Fruit fly (Drosophila melanogaster) whole organism, wandering third instar larva: ENCODE results near the gene Ssdp.

Experiments
- Abd-B ChIP-seq: fragments of >200 bp; optimal IDR thresholded peaks from 2 replicates; lab custom pipeline; 2017; ENCODE audit warnings: missing biosample characterization, missing genetic modification characterization
- CG32264 ChIP-seq: fragments of 200-800 bp; sonication (Bioruptor generic); optimal IDR thresholded peaks from 2 replicates; lab custom pipeline; 2016; ENCODE audit warnings: missing biosample characterization, missing genetic modification characterization
- CrebA ChIP-seq: fragments of 200-800 bp; sonication (Bioruptor generic); optimal IDR thresholded peaks from 2 replicates; lab custom pipeline; 2016; ENCODE audit warnings: missing biosample characterization, mild to moderate bottlenecking, missing genetic modification characterization, borderline replicate concordance
- Dfd ChIP-seq: fragments of >200 bp; optimal IDR thresholded peaks from 2 replicates; lab custom pipeline; 2017; ENCODE audit warnings: missing biosample characterization, missing genetic modification characterization
- Dif ChIP-seq: fragments of 200-275, 200-300 bp; sonication (Bioruptor generic); optimal IDR thresholded peaks from 2 replicates; lab custom pipeline; 2018; ENCODE audit warnings: missing biosample characterization, missing genetic modification characterization; ENCODE audit not compliant: partially characterized antibody
- GATAd ChIP-seq: sonication (Bioruptor generic); optimal IDR thresholded peaks from 2 replicates; lab custom pipeline; 2016; ENCODE audit warnings: missing biosample characterization, missing genetic modification characterization
- HLH106 ChIP-seq: fragments of 200-800 bp; optimal IDR thresholded peaks from 3 replicates; lab custom pipeline; 2019; ENCODE audit warnings: missing biosample characterization, mild to moderate bottlenecking, missing genetic modification characterization, moderate library complexity
- Hnf4 ChIP-seq: fragments of 200-800 bp; sonication (Bioruptor generic); optimal IDR thresholded peaks from 2 replicates; lab custom pipeline; 2016; ENCODE audit warnings: missing biosample characterization, mild to moderate bottlenecking, missing genetic modification characterization
- Hr78 ChIP-seq: fragments of >200 bp; optimal IDR thresholded peaks from 2 replicates; lab custom pipeline; 2017; ENCODE audit warnings: missing biosample characterization, missing genetic modification characterization
- Hr83 ChIP-seq: fragments of 200-300 bp; sonication (Bioruptor generic); optimal IDR thresholded peaks from 2 replicates; lab custom pipeline; 2016; ENCODE audit warnings: missing biosample characterization, mild to moderate bottlenecking, missing genetic modification characterization, moderate library complexity; ENCODE audit not compliant: poor library complexity, severe bottlenecking
- Jra ChIP-seq: sonication (Bioruptor generic); optimal IDR thresholded peaks from 2 replicates; lab custom pipeline; 2016; ENCODE audit warnings: missing biosample characterization, missing genetic modification characterization
- Mio ChIP-seq: sonication (Bioruptor generic); optimal IDR thresholded peaks from 2 replicates; lab custom pipeline; 2016; ENCODE audit warnings: missing biosample characterization, missing genetic modification characterization
- Myc ChIP-seq: fragments of >200 bp; optimal IDR thresholded peaks from 2 replicates; lab custom pipeline; 2017
- N ChIP-seq: fragments of >200 bp; optimal IDR thresholded peaks from 2 replicates; lab custom pipeline; 2018; ENCODE audit warnings: missing biosample characterization, missing external identifiers, missing genetic modification characterization
- OdsH ChIP-seq: fragments of 200-800 bp; sonication (Bioruptor generic); optimal IDR thresholded peaks from 2 replicates; lab custom pipeline; 2016; ENCODE audit warnings: missing biosample characterization, mild to moderate bottlenecking, missing genetic modification characterization
- Rel ChIP-seq, 2 experiments: fragments of 200-800 bp; sonication (Bioruptor generic) in 1 of 2; optimal IDR thresholded peaks; 2 replicates in 1 of 2; 3 replicates in 1 of 2; lab custom pipeline; 2016 to 2019; ENCODE audit warnings: mild to moderate bottlenecking in 2 of 2, missing biosample characterization in 2 of 2, missing genetic modification characterization in 2 of 2, moderate library complexity in 1 of 2
- Sp1 ChIP-seq: fragments of 200-800 bp; sonication (Bioruptor generic); optimal IDR thresholded peaks from 3 replicates; lab custom pipeline; 2019; ENCODE audit warnings: missing biosample characterization, mild to moderate bottlenecking, missing genetic modification characterization, moderate library complexity
- Vsx2 ChIP-seq: fragments of 200-300, 225-300 bp; sonication (Bioruptor generic); optimal IDR thresholded peaks from 2 replicates; lab custom pipeline; 2018; ENCODE audit warnings: missing biosample characterization, missing genetic modification characterization; ENCODE audit not compliant: partially characterized antibody
- br ChIP-seq: fragments of 200-800 bp; sonication (Bioruptor generic); optimal IDR thresholded peaks from 2 replicates; lab custom pipeline; 2016; ENCODE audit warnings: missing biosample characterization, missing genetic modification characterization
- brk ChIP-seq: fragments of 200-800 bp; sonication (Bioruptor generic); optimal IDR thresholded peaks from 2 replicates; lab custom pipeline; 2016; ENCODE audit warnings: missing biosample characterization, mild to moderate bottlenecking, missing genetic modification characterization
- dl ChIP-seq, 2 experiments: fragments of 175-275, 200-275 bp in 1 of 2; fragments of 200-275 bp in 1 of 2; sonication (Bioruptor generic); optimal IDR thresholded peaks; lab custom pipeline; 2018; ENCODE audit warnings: mild to moderate bottlenecking in 2 of 2, missing biosample characterization in 2 of 2, missing genetic modification characterization in 2 of 2, moderate library complexity in 2 of 2; ENCODE audit not compliant: partially characterized antibody in 2 of 2, insufficient read depth in 1 of 2
- dmrt93B ChIP-seq: fragments of 200-800 bp; sonication (Bioruptor generic); optimal IDR thresholded peaks from 2 replicates; lab custom pipeline; 2018; ENCODE audit warnings: missing biosample characterization, mild to moderate bottlenecking, missing genetic modification characterization
- dsf ChIP-seq: sonication (Bioruptor generic); optimal IDR thresholded peaks from 2 replicates; lab custom pipeline; 2016; ENCODE audit warnings: missing biosample characterization, missing genetic modification characterization, borderline replicate concordance
- ey ChIP-seq: fragments of 200-800 bp; sonication (Bioruptor generic); optimal IDR thresholded peaks from 2 replicates; lab custom pipeline; 2016; ENCODE audit warnings: missing biosample characterization, missing genetic modification characterization
- foxo ChIP-seq, 2 experiments: fragments of 200-800 bp; sonication (Bioruptor generic); optimal IDR thresholded peaks; 2 replicates in 1 of 2; 3 replicates in 1 of 2; lab custom pipeline; 2016 to 2017; ENCODE audit warnings: missing biosample characterization in 2 of 2, missing genetic modification characterization in 2 of 2
- fru ChIP-seq: fragments of 200-800 bp; sonication (Bioruptor generic); optimal IDR thresholded peaks from 3 replicates; lab custom pipeline; 2016; ENCODE audit warnings: missing biosample characterization, mild to moderate bottlenecking, missing genetic modification characterization
- h ChIP-seq: fragments of 200-800 bp; sonication (Bioruptor generic); optimal IDR thresholded peaks from 3 replicates; lab custom pipeline; 2016; ENCODE audit warnings: missing biosample characterization, mild to moderate bottlenecking, missing genetic modification characterization
- jim ChIP-seq: fragments of 175-275, 200-325 bp; sonication (Bioruptor generic); optimal IDR thresholded peaks from 2 replicates; lab custom pipeline; 2016; ENCODE audit warnings: missing biosample characterization, mild to moderate bottlenecking, missing genetic modification characterization
- lola ChIP-seq: fragments of >200 bp; optimal IDR thresholded peaks from 2 replicates; lab custom pipeline; 2017; ENCODE audit warnings: missing biosample characterization, missing genetic modification characterization
- pan ChIP-seq: fragments of >200 bp; optimal IDR thresholded peaks from 2 replicates; lab custom pipeline; 2017
- psq ChIP-seq: fragments of 200-800 bp; sonication (Bioruptor generic); optimal IDR thresholded peaks from 3 replicates; lab custom pipeline; 2017; ENCODE audit warnings: missing biosample characterization, mild to moderate bottlenecking, missing genetic modification characterization, moderate library complexity
- rgr ChIP-seq: fragments of 200-800 bp; sonication (Bioruptor generic); optimal IDR thresholded peaks from 3 replicates; lab custom pipeline; 2016; ENCODE audit warnings: missing biosample characterization, mild to moderate bottlenecking, missing genetic modification characterization
- sage ChIP-seq: fragments of 200-800 bp; sonication (Bioruptor generic); optimal IDR thresholded peaks from 2 replicates; lab custom pipeline; 2016; ENCODE audit warnings: missing biosample characterization, mild to moderate bottlenecking, missing genetic modification characterization
- sv ChIP-seq: fragments of 200-800 bp; sonication (Bioruptor generic); optimal IDR thresholded peaks from 3 replicates; lab custom pipeline; 2016; ENCODE audit warnings: missing biosample characterization, missing genetic modification characterization
- tai ChIP-seq: sonication (Bioruptor generic); optimal IDR thresholded peaks from 2 replicates; lab custom pipeline; 2016; ENCODE audit warnings: missing biosample characterization, missing genetic modification characterization
- usp ChIP-seq: fragments of >200 bp; optimal IDR thresholded peaks from 2 replicates; lab custom pipeline; 2017; ENCODE audit warnings: missing biosample characterization, missing genetic modification characterization
- woc ChIP-seq: sonication (Bioruptor generic); optimal IDR thresholded peaks from 2 replicates; lab custom pipeline; 2016; ENCODE audit warnings: missing biosample characterization, mild to moderate bottlenecking, missing genetic modification characterization

Ssdp gene

DNA sequence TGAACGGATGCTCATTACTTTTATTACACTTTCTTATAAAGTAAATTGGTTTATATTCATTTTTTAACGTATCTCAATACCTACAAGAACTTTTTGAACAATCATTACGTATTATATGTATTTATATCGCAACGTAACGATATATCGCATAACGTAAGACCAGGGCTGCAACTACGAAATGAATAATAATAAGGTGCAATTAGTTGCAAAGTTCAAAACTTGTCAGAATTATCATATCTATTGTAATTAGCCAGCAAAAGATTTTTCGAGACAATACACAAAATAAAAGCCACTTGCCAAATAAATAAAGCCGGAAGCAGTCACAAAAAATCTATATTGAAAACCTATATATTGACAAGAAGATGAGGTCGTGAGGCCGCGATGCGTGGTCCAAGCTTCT, 15.9 kb upstream of the Ssdp start:
- TF ChIP-seq Mio (GFP tag; lab: Kevin White, UChicago), result no peak
- TF ChIP-seq br, result peak; percentile 35
- peak; percentile 4 for TF ChIP-seq Jra
- TF ChIP-seq dsf (GFP tag; lab: Kevin White, UChicago), result peak; percentile 3
- TF ChIP-seq sv (GFP tag; lab: Kevin White, UChicago), result peak; percentile 12
- peak; percentile 35 for TF ChIP-seq woc (GFP tag; lab: Kevin White, UChicago)
- TF ChIP-seq ey (GFP tag; lab: Kevin White, UChicago), result peak; percentile 53
- TF ChIP-seq usp (GFP tag; lab: Kevin White, UChicago), result no peak
- peak; percentile 24 for TF ChIP-seq Hr83 (GFP tag; lab: Kevin White, UChicago)
- peak; percentile 55 for TF ChIP-seq h (GFP tag; lab: Kevin White, UChicago)
- TF ChIP-seq fru, result peak; percentile 23
- no peak for TF ChIP-seq pan (lab: Kevin White, UChicago)
- TF ChIP-seq tai (GFP tag; lab: Kevin White, UChicago), result no peak
- peak; percentile 47 for TF ChIP-seq rgr (GFP tag; lab: Kevin White, UChicago)
- TF ChIP-seq foxo (GFP tag; optimal IDR thresholded peaks at IDR 0.05; lab: Kevin White, UChicago), result peak in 1 of 2 experiments; percentile 51
- TF ChIP-seq psq (GFP tag; lab: Kevin White, UChicago), result peak; percentile 1
- TF ChIP-seq GATAd (GFP tag; lab: Kevin White, UChicago), result no peak

DNA sequence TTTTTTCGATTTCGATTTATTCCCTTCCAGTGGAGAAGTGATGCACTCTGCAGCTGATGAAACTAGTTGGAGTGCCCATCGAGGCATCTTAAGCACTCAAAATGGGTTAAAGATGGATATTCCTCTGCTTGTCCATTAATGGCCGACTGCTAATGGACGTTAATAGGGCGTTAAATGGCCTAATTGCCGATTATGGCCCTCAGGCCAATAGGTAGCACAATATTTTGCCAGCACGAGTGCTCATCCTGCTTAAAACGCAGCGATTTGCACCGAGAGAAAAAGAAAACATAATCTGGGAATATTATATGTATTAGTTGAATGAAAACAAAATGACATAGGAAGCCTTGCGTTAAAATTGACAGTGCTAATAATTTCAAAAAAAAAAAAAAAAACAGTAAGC, 9.1 kb upstream of the Ssdp start, which contains the start of gene CG44158:
TSS of gene CG44158 (plus strand) at position 301 of the 400 bp plus-strand sequence.
- TF ChIP-seq OdsH (GFP tag; lab: Kevin White, UChicago) (no peak), brk (GFP tag; lab: Kevin White, UChicago) (no peak), pan (lab: Kevin White, UChicago) (no peak), jim (no peak), Hr78 (GFP tag; lab: Kevin White, UChicago) (no peak), woc (GFP tag; lab: Kevin White, UChicago) (no peak), sv (GFP tag; lab: Kevin White, UChicago) (no peak), dsf (GFP tag; lab: Kevin White, UChicago) (no peak), tai (GFP tag; lab: Kevin White, UChicago) (no peak), ey (GFP tag; lab: Kevin White, UChicago) (no peak), rgr (GFP tag; lab: Kevin White, UChicago) (no peak), Abd-B (GFP tag; lab: Kevin White, UChicago) (no peak), dl (GFP tag; optimal IDR thresholded peaks at IDR 0.05; lab: Kevin White, UChicago; ENCODE audit: insufficient read depth in 1 of 2, partially characterized antibody in 2 of 2) (no peak), CrebA (GFP tag; lab: Kevin White, UChicago) (no peak), GATAd (GFP tag; lab: Kevin White, UChicago) (no peak), Dfd (GFP tag; lab: Kevin White, UChicago) (no peak)

DNA sequence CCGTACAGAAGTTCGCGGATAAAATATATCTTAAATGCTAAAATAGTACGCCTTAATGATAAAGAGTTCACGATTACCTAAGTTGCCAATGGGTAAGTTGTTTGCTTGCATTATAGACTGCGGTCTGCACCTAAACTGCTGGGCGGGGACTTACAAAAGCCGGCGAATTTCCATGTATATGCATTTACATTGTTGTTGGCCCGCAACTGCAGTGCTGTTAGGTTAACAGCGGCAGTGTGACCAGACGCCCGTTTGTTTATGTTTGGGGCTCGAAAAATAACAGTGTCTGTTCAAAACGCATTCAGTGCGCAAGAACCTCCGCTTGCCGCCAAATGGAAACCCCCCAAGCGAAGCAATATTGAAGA, 472 bp upstream of the Ssdp start:
- TF ChIP-seq psq (GFP tag; lab: Kevin White, UChicago), result no peak
- TF ChIP-seq Rel (GFP tag; optimal IDR thresholded peaks at IDR 0.05; lab: Kevin White, UChicago), result no peak
- TF ChIP-seq Rel (tag; optimal IDR thresholded peaks at IDR 0.05; lab: Kevin White, UChicago), result peak; percentile 80

DNA sequence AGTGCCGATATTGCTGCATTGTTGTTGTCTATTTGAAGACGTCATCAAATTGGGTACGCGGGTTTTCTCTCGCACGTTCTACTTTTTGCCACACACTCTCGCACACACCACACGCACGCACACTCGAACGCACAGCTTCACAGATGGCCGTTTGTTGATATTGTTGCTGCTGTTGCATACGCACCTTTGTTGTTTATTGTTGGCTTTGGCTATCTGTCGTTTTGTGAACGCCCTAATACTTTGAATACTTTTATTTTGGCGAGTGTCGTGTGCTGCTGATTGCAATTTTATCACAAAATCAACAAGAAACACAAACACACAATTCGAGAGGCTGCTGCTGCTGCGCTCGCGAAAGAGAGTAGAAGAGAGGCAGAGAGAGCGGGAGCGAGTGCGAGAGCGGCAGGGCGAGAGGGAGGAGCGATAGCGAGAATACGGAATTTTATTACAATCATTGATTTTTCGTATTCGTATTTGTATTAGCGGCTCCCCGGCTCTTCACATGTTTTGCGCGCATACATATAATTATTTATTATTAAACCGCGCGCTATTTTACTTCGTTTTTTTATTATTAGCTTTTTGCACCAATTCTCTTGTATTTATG, 777 bp downstream of the Ssdp start:
- no peak for TF ChIP-seq tai (GFP tag; lab: Kevin White, UChicago)
- TF ChIP-seq br, result peak; percentile 57
- no peak for TF ChIP-seq ey (GFP tag; lab: Kevin White, UChicago)
- peak; percentile 54 for TF ChIP-seq Sp1 (GFP tag; lab: Kevin White, UChicago)
- TF ChIP-seq h (GFP tag; lab: Kevin White, UChicago), result peak; percentile 80
- no peak for TF ChIP-seq lola (GFP tag; lab: Kevin White, UChicago)
- TF ChIP-seq brk (GFP tag; lab: Kevin White, UChicago), result peak; percentile 83
- no peak for TF ChIP-seq sv (GFP tag; lab: Kevin White, UChicago)
- TF ChIP-seq Dfd (GFP tag; lab: Kevin White, UChicago), result no peak
- no peak for TF ChIP-seq Hr78 (GFP tag; lab: Kevin White, UChicago)
- TF ChIP-seq GATAd (GFP tag; lab: Kevin White, UChicago), result no peak
- TF ChIP-seq HLH106 (tag; lab: Kevin White, UChicago), result peak; percentile 10
- peak; percentile 80 for TF ChIP-seq Rel (GFP tag; optimal IDR thresholded peaks at IDR 0.05; lab: Kevin White, UChicago)
- no peak for TF ChIP-seq Rel (tag; optimal IDR thresholded peaks at IDR 0.05; lab: Kevin White, UChicago)
- TF ChIP-seq Vsx2 (GFP tag; lab: Kevin White, UChicago), result peak; percentile 96
- no peak for TF ChIP-seq Mio (GFP tag; lab: Kevin White, UChicago)
- TF ChIP-seq Abd-B (GFP tag; lab: Kevin White, UChicago), result no peak
- TF ChIP-seq OdsH (GFP tag; lab: Kevin White, UChicago), result peak; percentile 52
- peak; percentile 28 for TF ChIP-seq N (GFP tag; lab: Kevin White, UChicago)
- no peak for TF ChIP-seq Myc (lab: Kevin White, UChicago)
- TF ChIP-seq foxo (GFP tag; optimal IDR thresholded peaks at IDR 0.05; lab: Kevin White, UChicago), result peak; percentile 37 to 76
- TF ChIP-seq dsf (GFP tag; lab: Kevin White, UChicago), result peak; percentile 64
- no peak for TF ChIP-seq dmrt93B (GFP tag; lab: Kevin White, UChicago)
- peak; percentile 63 for TF ChIP-seq rgr (GFP tag; lab: Kevin White, UChicago)
- peak; percentile 95 to 98 for TF ChIP-seq dl (GFP tag; optimal IDR thresholded peaks at IDR 0.05; lab: Kevin White, UChicago; ENCODE audit: insufficient read depth in 1 of 2, partially characterized antibody in 2 of 2)
- peak; percentile 69 for TF ChIP-seq Hr83 (GFP tag; lab: Kevin White, UChicago)
- no peak for TF ChIP-seq woc (GFP tag; lab: Kevin White, UChicago)
- peak; percentile 99 for TF ChIP-seq Dif (GFP tag; lab: Kevin White, UChicago)
- peak; percentile 65 for TF ChIP-seq sage
- peak; percentile 8 for TF ChIP-seq CG32264 (GFP tag; lab: Kevin White, UChicago)
- TF ChIP-seq Hnf4 (GFP tag; lab: Kevin White, UChicago), result peak; percentile 38
- no peak for TF ChIP-seq jim
- TF ChIP-seq Jra, result peak; percentile 63
